Worm (Caenorhabditis elegans) whole organism, L4 larva: ENCODE results near the gene T21D12.12.

Experiments used
- F26F4.8 ChIP-seq: fragments of 200-800 bp; sonication (Bioruptor generic); conservative IDR thresholded peaks from 2 replicates; pipeline ENCODE4 v1.3.6; 2022; ENCODE audit warnings: missing genetic modification characterization, missing compliant biosample characterization
- R02D3.7 ChIP-seq: fragments of 150-350 bp; sonication (generic microtip); optimal IDR thresholded peaks from 3 replicates; lab custom pipeline; 2014; ENCODE audit warnings: missing biosample characterization, missing genetic modification characterization
- T26A8.4 ChIP-seq: fragments of 200-800 bp; sonication (Bioruptor generic); IDR thresholded peaks from 2 replicates; pipeline ENCODE4 v1.3.6; 2022; ENCODE audit warnings: missing genetic modification characterization, missing compliant biosample characterization
- ZK337.2 ChIP-seq: fragments of 200-800 bp; sonication (Bioruptor generic); IDR thresholded peaks from 2 replicates; pipeline ENCODE4 v1.3.6; 2022; ENCODE audit warnings: missing genetic modification reagents, missing genetic modification characterization, missing compliant biosample characterization
- aha-1 ChIP-seq: fragments of 150-350 bp; peaks from one replicate; lab custom pipeline; 2014; ENCODE audit warnings: missing biosample characterization, missing genetic modification characterization
- ceh-28 ChIP-seq: fragments of 150-350 bp; optimal IDR thresholded peaks from 2 replicates; lab custom pipeline; 2014; ENCODE audit warnings: missing biosample characterization, missing genetic modification reagents, missing genetic modification characterization
- ceh-82 ChIP-seq: sonication (generic microtip); optimal IDR thresholded peaks from 2 replicates; lab custom pipeline; 2017; ENCODE audit warnings: missing biosample characterization, missing genetic modification characterization
- ctbp-1 ChIP-seq: fragments of 200-800 bp; sonication (Bioruptor generic); IDR thresholded peaks from 2 replicates; pipeline ENCODE4 v1.3.6; 2022; ENCODE audit warnings: missing genetic modification reagents, missing genetic modification characterization, missing compliant biosample characterization
- dmd-9 ChIP-seq: fragments of 200-800 bp; sonication (Bioruptor generic); IDR thresholded peaks from 2 replicates; pipeline ENCODE4 v1.3.6; 2022; ENCODE audit warnings: missing genetic modification reagents, missing genetic modification characterization, missing compliant biosample characterization
- dpl-1 ChIP-seq: fragments of 150-350 bp; optimal IDR thresholded peaks from 2 replicates; lab custom pipeline; 2014; ENCODE audit warnings: missing biosample characterization, missing genetic modification reagents, missing genetic modification characterization
- dve-1 ChIP-seq: sonication (generic microtip); optimal IDR thresholded peaks from 2 replicates; lab custom pipeline; 2017; ENCODE audit warnings: antibody characterized with exemption, mild to moderate bottlenecking, missing genetic modification characterization, missing compliant biosample characterization; ENCODE audit not compliant: insufficient read depth
- egl-27 ChIP-seq: sonication (generic microtip); optimal IDR thresholded peaks from 3 replicates; lab custom pipeline; 2017; ENCODE audit warnings: missing biosample characterization, missing genetic modification reagents, missing genetic modification characterization
- egl-43 ChIP-seq: fragments of 200-800 bp; sonication (Bioruptor generic); IDR thresholded peaks from 2 replicates; pipeline ENCODE4 v1.3.6; 2022; ENCODE audit warnings: missing genetic modification reagents, missing genetic modification characterization, missing compliant biosample characterization
- fos-1 ChIP-seq: fragments of 150-350 bp; optimal IDR thresholded peaks from 2 replicates; lab custom pipeline; 2014; ENCODE audit warnings: missing biosample characterization, missing genetic modification characterization
- gei-8 ChIP-seq: fragments of 200-800 bp; sonication (Bioruptor generic); optimal IDR thresholded peaks from 2 replicates; lab custom pipeline; 2018; ENCODE audit warnings: mild to moderate bottlenecking, missing genetic modification characterization, missing compliant biosample characterization
- hlh-11 ChIP-seq: fragments of 200-800 bp; sonication (Bioruptor generic); optimal IDR thresholded peaks from 2 replicates; lab custom pipeline; 2018; ENCODE audit warnings: mild to moderate bottlenecking, missing genetic modification characterization, missing compliant biosample characterization
- jun-1 ChIP-seq: fragments of 150-350 bp; optimal IDR thresholded peaks from 2 replicates; lab custom pipeline; 2014; ENCODE audit warnings: missing biosample characterization, missing genetic modification reagents, missing genetic modification characterization
- lin-1 ChIP-seq: fragments of 200-800 bp; sonication (Bioruptor generic); IDR thresholded peaks from 2 replicates; pipeline ENCODE4 v1.3.6; 2022; ENCODE audit warnings: missing genetic modification reagents, missing genetic modification characterization, missing compliant biosample characterization
- lin-13 ChIP-seq: fragments of 150-350 bp; optimal IDR thresholded peaks from 2 replicates; lab custom pipeline; 2014; ENCODE audit warnings: missing biosample characterization, missing genetic modification reagents, missing genetic modification characterization
- lin-15B ChIP-seq: fragments of 150-350 bp; sonication (generic microtip); optimal IDR thresholded peaks from 3 replicates; lab custom pipeline; 2014; ENCODE audit warnings: missing biosample characterization, missing genetic modification characterization
- lin-38 ChIP-seq: fragments of 200-800 bp; sonication (Bioruptor generic); IDR thresholded peaks from 2 replicates; pipeline ENCODE4 v1.3.6; 2022; ENCODE audit warnings: missing genetic modification reagents, missing genetic modification characterization, missing compliant biosample characterization
- lir-3 ChIP-seq: sonication (generic microtip); optimal IDR thresholded peaks from 2 replicates; lab custom pipeline; 2016; ENCODE audit warnings: mild to moderate bottlenecking, missing genetic modification characterization, missing compliant biosample characterization
- lsy-2 ChIP-seq, 2 experiments: fragments of 150-350 bp in 1 of 2; sonication (generic microtip) in 1 of 2; optimal IDR thresholded peaks; 2 replicates each; lab custom pipeline; 2014 to 2017; ENCODE audit warnings: missing biosample characterization in 2 of 2, missing genetic modification characterization in 2 of 2
- madf-9 ChIP-seq: fragments of 200-800 bp; sonication (Bioruptor generic); conservative IDR thresholded peaks from 2 replicates; pipeline ENCODE4 v1.3.6; 2022; ENCODE audit warnings: missing genetic modification reagents, missing genetic modification characterization, missing compliant biosample characterization
- mdl-1 ChIP-seq, 2 experiments: fragments of 150-350 bp in 1 of 2; sonication (generic microtip) in 1 of 2; optimal IDR thresholded peaks; 2 replicates each; lab custom pipeline; 2014 to 2017; ENCODE audit warnings: missing biosample characterization in 2 of 2, missing genetic modification characterization in 2 of 2
- mes-2 ChIP-seq: sonication (generic microtip); optimal IDR thresholded peaks from 2 replicates; lab custom pipeline; 2016; ENCODE audit warnings: missing genotype, mild to moderate bottlenecking, missing genetic modification characterization, missing compliant biosample characterization; ENCODE audit not compliant: poor library complexity, severe bottlenecking
- nhr-10 ChIP-seq: fragments of 150-350 bp; optimal IDR thresholded peaks from 2 replicates; lab custom pipeline; 2014; ENCODE audit warnings: missing biosample characterization, missing genetic modification characterization
- nhr-102 ChIP-seq: sonication (generic microtip); optimal IDR thresholded peaks from 2 replicates; lab custom pipeline; 2016; ENCODE audit warnings: mild to moderate bottlenecking, missing genetic modification characterization, moderate library complexity, missing compliant biosample characterization
- nhr-111 ChIP-seq: fragments of 200-800 bp; sonication (Bioruptor generic); optimal IDR thresholded peaks from 2 replicates; lab custom pipeline; 2018; ENCODE audit warnings: mild to moderate bottlenecking, missing genetic modification characterization, missing compliant biosample characterization
- nhr-28 ChIP-seq: fragments of 150-350 bp; optimal IDR thresholded peaks from 2 replicates; lab custom pipeline; 2014; ENCODE audit warnings: missing biosample characterization, missing genetic modification characterization
- nhr-48 ChIP-seq: sonication (generic microtip); optimal IDR thresholded peaks from 2 replicates; lab custom pipeline; 2016; ENCODE audit warnings: mild to moderate bottlenecking, missing genetic modification characterization, missing compliant biosample characterization
- nhr-76 ChIP-seq: fragments of 150-350 bp; optimal IDR thresholded peaks from 2 replicates; lab custom pipeline; 2014; ENCODE audit warnings: missing biosample characterization, missing genetic modification characterization
- php-3 ChIP-seq: fragments of 200-800 bp; sonication (Bioruptor generic); IDR thresholded peaks from 2 replicates; pipeline ENCODE4 v1.3.6; 2022; ENCODE audit warnings: missing genetic modification reagents, missing genetic modification characterization, missing compliant biosample characterization
- pqm-1 ChIP-seq: sonication (generic microtip); optimal IDR thresholded peaks from 2 replicates; lab custom pipeline; 2017; ENCODE audit warnings: missing biosample characterization, missing genetic modification characterization
- set-16 ChIP-seq: fragments of 200-800 bp; sonication (Bioruptor generic); IDR thresholded peaks from 2 replicates; pipeline ENCODE4 v1.3.6; 2022; ENCODE audit warnings: missing genetic modification reagents, missing genetic modification characterization, missing compliant biosample characterization
- tag-97 ChIP-seq: fragments of 200-800 bp; sonication (Bioruptor generic); IDR thresholded peaks from 2 replicates; pipeline ENCODE4 v1.3.6; 2022; ENCODE audit warnings: missing genetic modification characterization, missing compliant biosample characterization
- tra-1 ChIP-seq: fragments of 200-800 bp; sonication (Bioruptor generic); IDR thresholded peaks from 2 replicates; pipeline ENCODE4 v1.3.6; 2022; ENCODE audit warnings: missing genetic modification reagents, missing genetic modification characterization, missing compliant biosample characterization
- unc-130 ChIP-seq: sonication (generic microtip); optimal IDR thresholded peaks from 2 replicates; lab custom pipeline; 2016; ENCODE audit warnings: missing genetic modification reagents, missing genetic modification characterization, missing compliant biosample characterization
- unc-62 ChIP-seq, 3 experiments: fragments of 150-350 bp in 1 of 3; sonication (generic microtip); optimal IDR thresholded peaks in 2 of 3; peaks in 1 of 3; 1 replicate in 1 of 3; 2 replicates in 2 of 3; lab custom pipeline; 2014 to 2017; ENCODE audit warnings: missing biosample characterization in 3 of 3, missing genetic modification characterization in 3 of 3, missing genetic modification reagents in 3 of 3, missing genotype in 1 of 3
- vab-7 ChIP-seq: fragments of 200-800 bp; sonication (Bioruptor generic); IDR thresholded peaks from 2 replicates; pipeline ENCODE4 v1.3.6; 2022; ENCODE audit warnings: missing genetic modification reagents, missing genetic modification characterization, missing compliant biosample characterization
- zag-1 ChIP-seq: fragments of 150-350 bp; optimal IDR thresholded peaks from 2 replicates; lab custom pipeline; 2014; ENCODE audit warnings: missing biosample characterization, missing genetic modification characterization
- zfp-3 ChIP-seq: fragments of 200-800 bp; sonication (Bioruptor generic); conservative IDR thresholded peaks from 2 replicates; pipeline ENCODE4 v1.3.6; 2022; ENCODE audit warnings: missing genetic modification reagents, missing genetic modification characterization, missing compliant biosample characterization
- ztf-7 ChIP-seq: fragments of 150-350 bp; optimal IDR thresholded peaks from 2 replicates; lab custom pipeline; 2014; ENCODE audit warnings: missing biosample characterization, missing genetic modification characterization

The T21D12.12 gene

ce11 chrIV:237350-237749, 28.9 kb upstream of the T21D12.12 start, which contains the start of gene ints-13:
Gene ints-13, minus strand, starts transcription at chrIV:237450.
- TF ChIP-seq tra-1 (GFP tag; lab: Robert Waterston, UW): no peak
- TF ChIP-seq pqm-1: no peak
- no peak for TF ChIP-seq nhr-111 (GFP tag; lab: Kevin White, UChicago)
- no peak for TF ChIP-seq F26F4.8 (GFP tag; lab: Robert Waterston, UW)
- TF ChIP-seq lin-38 (GFP tag; lab: Robert Waterston, UW): peak; percentile 11; the same call in 1 of the 2 replicates

- TF ChIP-seq R02D3.7 (tag; lab: Kevin White, UChicago) (peak; percentile 88), ZK337.2 (no peak), nhr-48 (tag; lab: Kevin White, UChicago) (no peak), vab-7 (GFP tag; lab: Robert Waterston, UW) (no peak), egl-43 (GFP tag; lab: Robert Waterston, UW) (no peak), fos-1 (no peak), dpl-1 (GFP tag; lab: Kevin White, UChicago) (peak; percentile 49), php-3 (no peak), nhr-76 (no peak), mes-2 (peak; percentile 62), dve-1 (tag; lab: Kevin White, UChicago) (peak; percentile 48), nhr-102 (tag; lab: Kevin White, UChicago) (no peak), lsy-2 (tag; optimal IDR thresholded peaks at IDR 0.05; lab: Kevin White, UChicago) (peak in 1 of 2 experiments; percentile 37), madf-9 (GFP tag; lab: Robert Waterston, UW) (no peak), unc-130 (GFP tag; lab: Kevin White, UChicago) (no peak), aha-1 (tag; lab: Kevin White, UChicago) (peak; percentile 85), unc-62 (GFP tag; optimal IDR thresholded peaks at IDR 0.05 in 1 of 2; lab: Kevin White, UChicago) (no peak), unc-62 (tag; optimal IDR thresholded peaks at IDR 0.05; lab: Kevin White, UChicago) (no peak), zag-1 (tag; lab: Kevin White, UChicago) (no peak)
Measured at ce11 chrIV:240257-240754, 25.9 kb upstream of the T21D12.12 start, which contains the start of the genes fnta-1 and cogc-8. Gene fnta-1, minus strand, starts transcription at chrIV:240307. Gene cogc-8, plus strand, starts transcription at chrIV:240451.

- TF ChIP-seq lin-13 (GFP tag; lab: Kevin White, UChicago) (no peak), ceh-82 (tag; lab: Kevin White, UChicago) (no peak), tag-97 (no peak), lir-3 (tag; lab: Kevin White, UChicago) (no peak), lin-1 (GFP tag; lab: Robert Waterston, UW) (no peak), zfp-3 (GFP tag; lab: Robert Waterston, UW) (no peak), dmd-9 (GFP tag; lab: Robert Waterston, UW) (no peak)
Measured at ce11 chrIV:244278-244677, 22.0 kb upstream of the T21D12.12 start.

ce11 chrIV:244843-245242, 21.4 kb upstream of the T21D12.12 start, which contains the start of gene aass-1:
Gene aass-1, plus strand, starts transcription at chrIV:245143.
- TF ChIP-seq R02D3.7 (tag; lab: Kevin White, UChicago): peak; percentile 6
- TF ChIP-seq nhr-28 (tag; lab: Kevin White, UChicago): peak; percentile 5
- no peak for TF ChIP-seq set-16 (GFP tag; lab: Robert Waterston, UW)
- no peak for TF ChIP-seq ceh-82 (tag; lab: Kevin White, UChicago)

ce11 chrIV:247494-247893, 18.8 kb upstream of the T21D12.12 start:
- TF ChIP-seq php-3: no peak
- no peak for TF ChIP-seq pqm-1
- TF ChIP-seq tra-1 (GFP tag; lab: Robert Waterston, UW): 0 out of 2 replicates have a peak, but pooled peaks have one; percentile 47
- no peak for TF ChIP-seq jun-1 (tag; lab: Kevin White, UChicago)
- TF ChIP-seq ctbp-1 (GFP tag; lab: Robert Waterston, UW): no peak
- no peak for TF ChIP-seq madf-9 (GFP tag; lab: Robert Waterston, UW)
- TF ChIP-seq gei-8 (GFP tag; lab: Kevin White, UChicago): no peak
- TF ChIP-seq unc-62 (GFP tag; optimal IDR thresholded peaks at IDR 0.05 in 1 of 2; lab: Kevin White, UChicago): peak in 1 of 2 experiments; percentile 88
- no peak for TF ChIP-seq unc-62 (tag; optimal IDR thresholded peaks at IDR 0.05; lab: Kevin White, UChicago)
- no peak for TF ChIP-seq T26A8.4 (GFP tag; lab: Robert Waterston, UW)
- peak; percentile 2 for TF ChIP-seq lin-13 (GFP tag; lab: Kevin White, UChicago)
- TF ChIP-seq egl-27 (tag; lab: Kevin White, UChicago): no peak
- no peak for TF ChIP-seq lin-15B (tag; lab: Kevin White, UChicago)
- no peak for TF ChIP-seq nhr-10
- peak; percentile 69 to 95 for TF ChIP-seq mdl-1 (tag; optimal IDR thresholded peaks at IDR 0.05; lab: Kevin White, UChicago)
- TF ChIP-seq hlh-11: peak; percentile 66
- no peak for TF ChIP-seq ztf-7 (tag; lab: Kevin White, UChicago)
- TF ChIP-seq ceh-28: no peak
